Worm (Caenorhabditis elegans) whole organism, young adult: Measurements from ENCODE around the gene chhy-1.

Source experiments
- F22D6.2 ChIP-seq: sonication (generic microtip); optimal IDR thresholded peaks from 2 replicates; lab custom pipeline; 2016; ENCODE audit warnings: mild to moderate bottlenecking, missing genetic modification characterization, missing compliant biosample characterization
- Y56A3A.18 ChIP-seq: fragments of 200-800 bp; sonication (Bioruptor generic); IDR thresholded peaks from 2 replicates; pipeline ENCODE4 v1.3.6; 2022; ENCODE audit warnings: missing genetic modification reagents, missing genetic modification characterization, missing compliant biosample characterization
- aptf-2 ChIP-seq: fragments of 200-800 bp; sonication (Bioruptor generic); conservative IDR thresholded peaks from 2 replicates; pipeline ENCODE4 v1.3.6; 2022; ENCODE audit warnings: missing genetic modification reagents, missing genetic modification characterization, missing compliant biosample characterization

DNA sequence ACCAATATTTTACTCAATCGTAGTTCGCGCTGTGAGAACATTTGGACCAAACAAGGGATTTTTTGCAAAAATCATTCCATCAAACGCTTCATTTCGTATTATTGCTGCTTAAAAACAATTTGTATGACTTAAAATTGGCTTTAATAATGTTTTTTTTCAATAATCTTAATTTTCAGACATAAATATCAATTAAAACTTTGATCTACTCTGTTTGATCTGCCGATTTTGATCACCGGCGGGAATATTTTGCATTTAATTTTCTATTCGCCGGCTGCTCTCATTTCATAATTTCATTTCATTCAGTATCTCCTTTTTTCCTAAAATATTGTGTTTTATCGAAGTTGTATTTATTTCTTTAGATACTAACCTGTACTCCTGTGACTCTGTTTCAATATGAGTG lies 42.2 kb downstream of the chhy-1 start, which contains the start of gene puf-5:
- no peak for TF ChIP-seq F22D6.2 (tag; lab: Kevin White, UChicago)
- TF ChIP-seq aptf-2 (GFP tag; lab: Robert Waterston, UW) = no peak
- no peak for TF ChIP-seq Y56A3A.18 (GFP tag; lab: Robert Waterston, UW)
